Fruit fly (Drosophila melanogaster): ENCODE data around the gene CG5969.

- no peak for TF ChIP-seq ttk (optimal IDR thresholded peaks at IDR 0.05)
- no peak for TF ChIP-seq Myc (optimal IDR thresholded peaks at IDR 0.05)
- TF ChIP-seq h (optimal IDR thresholded peaks at IDR 0.05) = no peak
- TF ChIP-seq Sin3A (optimal IDR thresholded peaks at IDR 0.05) = no peak
- no peak for TF ChIP-seq psq (optimal IDR thresholded peaks at IDR 0.05)
These were observed 29.7 kb downstream of the CG5969 start for dm6 chr3L:20503256-20503655.

Data from Kc167 (cell line).